Fruit fly (Drosophila melanogaster): ENCODE results near the gene aurA.

- TF ChIP-seq usp (GFP tag; optimal IDR thresholded peaks at IDR 0.05) (no peak), Dfd (GFP tag; optimal IDR thresholded peaks at IDR 0.05) (no peak), Dif (GFP tag; optimal IDR thresholded peaks at IDR 0.05; ENCODE audit: partially characterized antibody) (peak; percentile 19), psq (GFP tag; optimal IDR thresholded peaks at IDR 0.05) (no peak), Myc (optimal IDR thresholded peaks at IDR 0.05) (no peak), br (GFP tag; optimal IDR thresholded peaks at IDR 0.05) (no peak), pan (optimal IDR thresholded peaks at IDR 0.05) (no peak), dmrt93B (GFP tag; optimal IDR thresholded peaks at IDR 0.05) (no peak), lola (GFP tag; optimal IDR thresholded peaks at IDR 0.05) (no peak)
Observed at dm6 chr3R:11948903-11949358, 14.0 kb upstream of the aurA start, which contains the start of gene Cad87A.

All from whole organism, wandering third instar larva.